Fruit fly (Drosophila melanogaster) whole organism, pupa: ENCODE measurements around the gene RanGAP.

Source experiments
- CG12605 ChIP-seq: fragments of 200-800 bp; sonication (Bioruptor generic); IDR thresholded peaks from 2 replicates; pipeline ENCODE4 v1.3.6; 2022; ENCODE audit warnings: missing biosample characterization, missing genetic modification characterization
- CG13204 ChIP-seq: fragments of 200-800 bp; sonication (Bioruptor generic); optimal IDR thresholded peaks from 2 replicates; lab custom pipeline; 2018; ENCODE audit warnings: missing biosample characterization, mild to moderate bottlenecking, missing genetic modification characterization, moderate library complexity
- CG14655 ChIP-seq: fragments of 200-800 bp; sonication (Bioruptor generic); optimal IDR thresholded peaks from 3 replicates; lab custom pipeline; 2017; ENCODE audit warnings: mild to moderate bottlenecking, missing biosample characterization, missing genetic modification reagents, missing genetic modification characterization
- CG32121 ChIP-seq: fragments of 200-800 bp; sonication (Bioruptor generic); IDR thresholded peaks from 2 replicates; pipeline ENCODE4 v1.3.6; 2022; ENCODE audit warnings: missing biosample characterization, missing genetic modification characterization
- CG4496 ChIP-seq: fragments of 200-800 bp; sonication (Bioruptor generic); IDR thresholded peaks from 3 replicates; pipeline ENCODE4 v1.3.6; 2022; ENCODE audit warnings: missing biosample characterization, missing genetic modification characterization
- CG8159 ChIP-seq: fragments of 200-800 bp; sonication (Bioruptor generic); optimal IDR thresholded peaks from 3 replicates; lab custom pipeline; 2018; ENCODE audit warnings: missing biosample characterization, mild to moderate bottlenecking, missing genetic modification characterization, moderate library complexity
- CG8301 ChIP-seq: fragments of 200-800 bp; sonication (Bioruptor generic); optimal IDR thresholded peaks from 2 replicates; lab custom pipeline; 2018; ENCODE audit warnings: missing biosample characterization, mild to moderate bottlenecking, missing genetic modification characterization
- EcR ChIP-seq: fragments of 200-800 bp; sonication (Bioruptor generic); optimal IDR thresholded peaks from 3 replicates; lab custom pipeline; 2019; ENCODE audit warnings: missing biosample characterization, missing genetic modification characterization, mild to moderate bottlenecking, moderate library complexity, missing genetic modification reagents
- Ets98B ChIP-seq: fragments of 200-800 bp; sonication (Bioruptor generic); IDR thresholded peaks from 2 replicates; pipeline ENCODE4 v1.3.6; 2022; ENCODE audit warnings: missing biosample characterization, missing genetic modification characterization
- Pif1A ChIP-seq: fragments of 200-800 bp; sonication (Bioruptor generic); optimal IDR thresholded peaks from 3 replicates; lab custom pipeline; 2016; ENCODE audit warnings: missing biosample characterization, missing genetic modification characterization
- Snoo ChIP-seq: fragments of 200-800 bp; sonication (Bioruptor generic); optimal IDR thresholded peaks from 3 replicates; lab custom pipeline; 2017; ENCODE audit warnings: missing biosample characterization, mild to moderate bottlenecking, missing genetic modification characterization, inconsistent platforms
- fd96Ca ChIP-seq: fragments of 200-800 bp; sonication (Bioruptor generic); IDR thresholded peaks from 3 replicates; pipeline ENCODE4 v1.3.6; 2022; ENCODE audit warnings: missing biosample characterization, missing genetic modification characterization
- gl ChIP-seq: fragments of 200-800 bp; sonication (Bioruptor generic); optimal IDR thresholded peaks from 2 replicates; lab custom pipeline; 2018; ENCODE audit warnings: missing biosample characterization, mild to moderate bottlenecking, missing genetic modification characterization

dm6 chr2L:19422642-19423041 lies 19.1 kb upstream of the RanGAP start:
- TF ChIP-seq CG14655 (no peak), gl (tag; lab: Kevin White, UChicago) (no peak), fd96Ca (GFP tag; lab: Robert Waterston, UW) (no peak), Pif1A (GFP tag; lab: Kevin White, UChicago) (no peak), Snoo (tag; lab: Kevin White, UChicago) (no peak), CG32121 (GFP tag; lab: Robert Waterston, UW) (no peak), Ets98B (no peak), CG8301 (tag; lab: Kevin White, UChicago) (no peak), CG4496 (GFP tag; lab: Robert Waterston, UW) (no peak), EcR (GFP tag; lab: Kevin White, UChicago) (no peak), CG12605 (GFP tag; lab: Robert Waterston, UW) (no peak), CG8159 (no peak), CG13204 (GFP tag; lab: Kevin White, UChicago) (no peak)
